Fruit fly (Drosophila melanogaster) whole organism, pupa: ENCODE measurements around the gene phtm.

Experiments used
- CG10348 ChIP-seq: fragments of 200-800 bp; sonication (Bioruptor generic); IDR thresholded peaks from 2 replicates; pipeline ENCODE4 v1.3.6; 2022; ENCODE audit warnings: missing biosample characterization, missing genetic modification characterization
- CG13204 ChIP-seq: fragments of 200-800 bp; sonication (Bioruptor generic); optimal IDR thresholded peaks from 2 replicates; lab custom pipeline; 2018; ENCODE audit warnings: missing biosample characterization, mild to moderate bottlenecking, missing genetic modification characterization, moderate library complexity
- CG8301 ChIP-seq: fragments of 200-800 bp; sonication (Bioruptor generic); optimal IDR thresholded peaks from 2 replicates; lab custom pipeline; 2018; ENCODE audit warnings: missing biosample characterization, mild to moderate bottlenecking, missing genetic modification characterization
- CG9948 ChIP-seq: fragments of 200-800 bp; sonication (Bioruptor generic); optimal IDR thresholded peaks from 2 replicates; lab custom pipeline; 2018; ENCODE audit warnings: missing biosample characterization, mild to moderate bottlenecking, missing genetic modification characterization, moderate library complexity
- D1 ChIP-seq: fragments of 200-800 bp; sonication (Bioruptor generic); optimal IDR thresholded peaks from 2 replicates; lab custom pipeline; 2018; ENCODE audit warnings: missing biosample characterization, mild to moderate bottlenecking, missing genetic modification characterization, moderate library complexity
- EcR ChIP-seq: fragments of 200-800 bp; sonication (Bioruptor generic); optimal IDR thresholded peaks from 3 replicates; lab custom pipeline; 2019; ENCODE audit warnings: missing biosample characterization, missing genetic modification characterization, mild to moderate bottlenecking, moderate library complexity, missing genetic modification reagents
- Ets98B ChIP-seq: fragments of 200-800 bp; sonication (Bioruptor generic); IDR thresholded peaks from 2 replicates; pipeline ENCODE4 v1.3.6; 2022; ENCODE audit warnings: missing biosample characterization, missing genetic modification characterization
- Pif1A ChIP-seq: fragments of 200-800 bp; sonication (Bioruptor generic); optimal IDR thresholded peaks from 3 replicates; lab custom pipeline; 2016; ENCODE audit warnings: missing biosample characterization, missing genetic modification characterization

dm6 chrX:18684928-18685327, 638 bp upstream of the phtm start:
- TF ChIP-seq D1 (no peak), Ets98B (GFP tag; lab: Robert Waterston, UW) (no peak), Pif1A (GFP tag; lab: Kevin White, UChicago) (no peak), CG13204 (no peak), EcR (GFP tag; lab: Kevin White, UChicago) (no peak), CG10348 (GFP tag; lab: Robert Waterston, UW) (no peak), CG8301 (no peak), CG9948 (no peak)
